Worm (Caenorhabditis elegans) whole organism, L2 larva: ENCODE measurements around the gene clec-85.

Experiments used
- C34F6.9 ChIP-seq: fragments of 150-350 bp; optimal IDR thresholded peaks from 2 replicates; lab custom pipeline; 2014; ENCODE audit warnings: missing biosample characterization, missing genetic modification characterization
- F13H6.1 ChIP-seq: sonication (generic microtip); optimal IDR thresholded peaks from 2 replicates; lab custom pipeline; 2016; ENCODE audit warnings: missing genetic modification characterization, missing compliant biosample characterization
- R02D3.7 ChIP-seq: fragments of 150-350 bp; optimal IDR thresholded peaks from 2 replicates; lab custom pipeline; 2014; ENCODE audit warnings: missing biosample characterization, missing genetic modification characterization
- Y55F3AM.14 ChIP-seq: fragments of 200-800 bp; sonication (Bioruptor generic); optimal IDR thresholded peaks from 2 replicates; lab custom pipeline; 2018; ENCODE audit warnings: mild to moderate bottlenecking, missing genetic modification characterization, missing compliant biosample characterization
- ama-1 ChIP-seq: fragments of 150-350 bp; optimal IDR thresholded peaks from 2 replicates; lab custom pipeline; 2018; ENCODE audit warnings: inconsistent platforms
- blmp-1 ChIP-seq: sonication (generic microtip); optimal IDR thresholded peaks from 2 replicates; lab custom pipeline; 2017; ENCODE audit warnings: missing genetic modification characterization, mild to moderate bottlenecking, missing compliant biosample characterization, antibody characterized with exemption, moderate library complexity; ENCODE audit not compliant: insufficient read depth
- ceh-16 ChIP-seq: fragments of 150-350 bp; optimal IDR thresholded peaks from 2 replicates; lab custom pipeline; 2014; ENCODE audit warnings: missing biosample characterization, missing genetic modification characterization
- crh-2 ChIP-seq: sonication (generic microtip); optimal IDR thresholded peaks from 2 replicates; lab custom pipeline; 2017; ENCODE audit warnings: missing biosample characterization, missing genetic modification characterization
- dmd-4 ChIP-seq: sonication (generic microtip); optimal IDR thresholded peaks from 2 replicates; lab custom pipeline; 2017; ENCODE audit warnings: missing biosample characterization, missing genetic modification characterization
- egl-27 ChIP-seq: sonication (generic microtip); optimal IDR thresholded peaks from 3 replicates; lab custom pipeline; 2017; ENCODE audit warnings: missing biosample characterization, missing genetic modification reagents, missing genetic modification characterization
- elt-1 ChIP-seq: fragments of 150-350 bp; optimal IDR thresholded peaks from 2 replicates; lab custom pipeline; 2014; ENCODE audit warnings: missing biosample characterization, missing genetic modification characterization
- elt-3 ChIP-seq: sonication (generic microtip); optimal IDR thresholded peaks from 2 replicates; lab custom pipeline; 2017; ENCODE audit warnings: missing biosample characterization, missing genetic modification characterization
- fos-1 ChIP-seq: fragments of 150-350 bp; optimal IDR thresholded peaks from 2 replicates; lab custom pipeline; 2014; ENCODE audit warnings: missing biosample characterization, missing genetic modification characterization
- gmeb-1 ChIP-seq: fragments of 150-350 bp; optimal IDR thresholded peaks from 2 replicates; lab custom pipeline; 2014; ENCODE audit warnings: missing biosample characterization, missing genetic modification characterization
- lin-11 ChIP-seq: fragments of 150-350 bp; sonication (generic microtip); optimal IDR thresholded peaks from 2 replicates; lab custom pipeline; 2014; ENCODE audit warnings: missing biosample characterization, missing genetic modification characterization, inconsistent platforms, mixed read lengths
- lin-13 ChIP-seq: fragments of 150-350 bp; optimal IDR thresholded peaks from 2 replicates; lab custom pipeline; 2014; ENCODE audit warnings: missing biosample characterization, missing genetic modification reagents, missing genetic modification characterization
- lin-39 ChIP-seq: fragments of 150-350 bp; optimal IDR thresholded peaks from 2 replicates; lab custom pipeline; 2014; ENCODE audit warnings: missing biosample characterization, missing genetic modification reagents, missing genetic modification characterization
- lsy-2 ChIP-seq, 2 experiments: fragments of 150-350 bp in 1 of 2; sonication (generic microtip) in 1 of 2; optimal IDR thresholded peaks; 2 replicates each; lab custom pipeline; 2014 to 2017; ENCODE audit warnings: missing biosample characterization in 2 of 2, missing genetic modification characterization in 2 of 2
- mab-5 ChIP-seq: fragments of 150-350 bp; optimal IDR thresholded peaks from 2 replicates; lab custom pipeline; 2014; ENCODE audit warnings: missing biosample characterization, missing genetic modification characterization
- mbf-1 ChIP-seq: sonication (generic microtip); optimal IDR thresholded peaks from 2 replicates; lab custom pipeline; 2017; ENCODE audit warnings: missing biosample characterization, missing genetic modification characterization
- mdl-1 ChIP-seq, 2 experiments: fragments of 150-350 bp in 1 of 2; sonication (generic microtip) in 1 of 2; optimal IDR thresholded peaks; 2 replicates each; lab custom pipeline; 2017; ENCODE audit warnings: missing biosample characterization in 2 of 2, missing genetic modification characterization in 2 of 2
- nhr-10 ChIP-seq: sonication (generic microtip); optimal IDR thresholded peaks from 2 replicates; lab custom pipeline; 2017; ENCODE audit warnings: missing biosample characterization, missing genetic modification characterization
- nhr-11 ChIP-seq: fragments of 150-350 bp; optimal IDR thresholded peaks from 2 replicates; lab custom pipeline; 2014; ENCODE audit warnings: missing biosample characterization, missing genetic modification characterization
- nhr-12 ChIP-seq: fragments of 150-350 bp; optimal IDR thresholded peaks from 2 replicates; lab custom pipeline; 2014; ENCODE audit warnings: missing biosample characterization, missing genetic modification characterization
- nhr-21 ChIP-seq: fragments of 150-350 bp; optimal IDR thresholded peaks from 2 replicates; lab custom pipeline; 2014; ENCODE audit warnings: missing biosample characterization, missing genetic modification characterization
- nhr-25 ChIP-seq: fragments of 150-350 bp; sonication (generic microtip); optimal IDR thresholded peaks from 3 replicates; lab custom pipeline; 2014; ENCODE audit warnings: missing biosample characterization, missing genetic modification characterization
- nhr-6 ChIP-seq: fragments of 150-350 bp; optimal IDR thresholded peaks from 2 replicates; lab custom pipeline; 2014; ENCODE audit warnings: missing biosample characterization, missing genetic modification characterization
- nhr-77 ChIP-seq: fragments of 150-350 bp; optimal IDR thresholded peaks from 2 replicates; lab custom pipeline; 2014; ENCODE audit warnings: missing biosample characterization, missing genetic modification characterization
- peb-1 ChIP-seq: fragments of 150-350 bp; optimal IDR thresholded peaks from 2 replicates; lab custom pipeline; 2014; ENCODE audit warnings: missing biosample characterization, missing genetic modification characterization
- skn-1 ChIP-seq: sonication (generic microtip); optimal IDR thresholded peaks from 2 replicates; lab custom pipeline; 2017; ENCODE audit warnings: missing biosample characterization, missing genetic modification characterization
- sma-3 ChIP-seq: sonication (generic microtip); optimal IDR thresholded peaks from 2 replicates; lab custom pipeline; 2016; ENCODE audit warnings: missing genetic modification reagents, missing genetic modification characterization, missing compliant biosample characterization
- sma-9 ChIP-seq, 2 experiments: fragments of 150-350 bp in 1 of 2; sonication (generic microtip) in 1 of 2; optimal IDR thresholded peaks; 2 replicates each; lab custom pipeline; 2014 to 2016; ENCODE audit warnings: missing genetic modification characterization in 2 of 2, mild to moderate bottlenecking in 1 of 2, missing biosample characterization in 1 of 2, missing compliant biosample characterization in 1 of 2, missing genetic modification reagents in 1 of 2, moderate library complexity in 1 of 2
- snpc-4 ChIP-seq: fragments of 150-350 bp; optimal IDR thresholded peaks from 2 replicates; lab custom pipeline; 2014; ENCODE audit warnings: missing biosample characterization, missing genetic modification characterization
- unc-39 ChIP-seq: fragments of 150-350 bp; optimal IDR thresholded peaks from 2 replicates; lab custom pipeline; 2014; ENCODE audit warnings: missing biosample characterization, missing genetic modification characterization
- unc-55 ChIP-seq: fragments of 150-350 bp; sonication (generic microtip); optimal IDR thresholded peaks from 3 replicates; lab custom pipeline; 2014; ENCODE audit warnings: missing biosample characterization, missing genetic modification reagents, missing genetic modification characterization
- unc-62 ChIP-seq: fragments of 150-350 bp; optimal IDR thresholded peaks from 2 replicates; lab custom pipeline; 2014; ENCODE audit warnings: missing biosample characterization, missing genetic modification reagents, missing genetic modification characterization
- ztf-1 ChIP-seq: fragments of 200-800 bp; sonication (Bioruptor generic); conservative IDR thresholded peaks from 2 replicates; pipeline ENCODE4 v1.3.6; 2022; ENCODE audit warnings: missing genetic modification characterization, missing compliant biosample characterization
- ztf-11 ChIP-seq: sonication (generic microtip); optimal IDR thresholded peaks from 2 replicates; lab custom pipeline; 2017; ENCODE audit warnings: missing biosample characterization, missing genetic modification characterization
- ztf-4 ChIP-seq: fragments of 150-350 bp; optimal IDR thresholded peaks from 2 replicates; lab custom pipeline; 2014; ENCODE audit warnings: missing biosample characterization, missing genetic modification characterization

Gene clec-85

ce11 chrIV:2805525-2805924 is 45.2 kb upstream of the clec-85 start, which contains the start of gene Y54G2A.45 (continued):
- TF ChIP-seq lin-39 (tag; lab: Kevin White, UChicago), result no peak
- peak; percentile 62 for TF ChIP-seq crh-2 (tag; lab: Kevin White, UChicago)
- TF ChIP-seq nhr-12, result no peak
- no peak for TF ChIP-seq nhr-21
- peak; percentile 23 for TF ChIP-seq F13H6.1 (tag; lab: Kevin White, UChicago)
- TF ChIP-seq unc-39, result no peak
- no peak for TF ChIP-seq egl-27 (tag; lab: Kevin White, UChicago)
- no peak for TF ChIP-seq mbf-1 (tag; lab: Kevin White, UChicago)
- TF ChIP-seq ztf-4 (tag; lab: Kevin White, UChicago), result no peak
- TF ChIP-seq elt-3 (tag; lab: Kevin White, UChicago), result no peak
- TF ChIP-seq ztf-1 (GFP tag; lab: Robert Waterston, UW), result no peak
- TF ChIP-seq unc-62 (GFP tag; lab: Kevin White, UChicago), result no peak
- TF ChIP-seq, all 48 proteins: peak for 12

DNA sequence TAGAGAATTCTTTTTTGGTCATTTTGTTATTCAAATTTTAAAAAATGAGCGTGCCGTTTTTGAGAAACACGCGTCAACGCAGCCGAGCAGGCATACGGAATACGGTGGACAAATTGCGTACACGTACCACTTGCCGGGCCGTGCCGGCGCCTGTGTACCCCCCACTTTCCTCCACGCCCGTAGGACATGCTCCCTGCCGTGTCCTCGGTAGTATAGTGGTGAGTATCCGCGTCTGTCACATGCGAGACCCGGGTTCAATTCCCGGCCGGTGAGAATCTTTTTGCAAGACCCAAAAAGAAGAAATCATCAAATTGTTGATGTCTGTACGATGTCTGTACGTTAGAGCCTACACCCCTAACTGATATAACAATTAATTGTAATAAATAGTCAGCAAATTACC is 42.5 kb upstream of the clec-85 start:
- TF ChIP-seq ztf-1 (GFP tag; lab: Robert Waterston, UW) (no peak), ztf-4 (tag; lab: Kevin White, UChicago) (no peak), elt-3 (tag; lab: Kevin White, UChicago) (no peak), sma-9 (GFP tag; optimal IDR thresholded peaks at IDR 0.05; lab: Kevin White, UChicago) (no peak), sma-9 (tag; optimal IDR thresholded peaks at IDR 0.05; lab: Kevin White, UChicago) (no peak), lsy-2 (tag; optimal IDR thresholded peaks at IDR 0.05; lab: Kevin White, UChicago) (no peak), snpc-4 (tag; lab: Kevin White, UChicago) (no peak), skn-1 (no peak), mdl-1 (tag; optimal IDR thresholded peaks at IDR 0.05; lab: Kevin White, UChicago) (no peak), ceh-16 (tag; lab: Kevin White, UChicago) (no peak), fos-1 (tag; lab: Kevin White, UChicago) (no peak), nhr-12 (no peak), lin-39 (tag; lab: Kevin White, UChicago) (no peak), lin-13 (GFP tag; lab: Kevin White, UChicago) (no peak), crh-2 (tag; lab: Kevin White, UChicago) (no peak)

ce11 chrIV:2809208-2809607 is 41.5 kb upstream of the clec-85 start, which contains the start of gene Y54G2A.76:
Gene Y54G2A.76 (plus strand): TSS chrIV:2809410.
- TF ChIP-seq Y55F3AM.14 (GFP tag; lab: Kevin White, UChicago) (no peak), elt-1 (tag; lab: Kevin White, UChicago) (no peak), mdl-1 (tag; optimal IDR thresholded peaks at IDR 0.05; lab: Kevin White, UChicago) (no peak), lin-39 (tag; lab: Kevin White, UChicago) (no peak), nhr-10 (no peak), R02D3.7 (no peak), ama-1 (lab: Kevin White, UChicago) (no peak), ztf-11 (tag; lab: Kevin White, UChicago) (no peak), C34F6.9 (tag; lab: Kevin White, UChicago) (no peak), peb-1 (tag; lab: Kevin White, UChicago) (no peak), nhr-11 (tag; lab: Kevin White, UChicago) (no peak), unc-62 (GFP tag; lab: Kevin White, UChicago) (no peak), gmeb-1 (tag; lab: Kevin White, UChicago) (no peak), mab-5 (tag; lab: Kevin White, UChicago) (no peak), F13H6.1 (tag; lab: Kevin White, UChicago) (no peak)

- no peak for TF ChIP-seq nhr-25 (tag; lab: Kevin White, UChicago)
- no peak for TF ChIP-seq egl-27 (tag; lab: Kevin White, UChicago)
- no peak for TF ChIP-seq blmp-1
- TF ChIP-seq Y55F3AM.14 (GFP tag; lab: Kevin White, UChicago), result no peak
- TF ChIP-seq skn-1, result no peak
- no peak for TF ChIP-seq ama-1 (lab: Kevin White, UChicago)
These were observed 33.6 kb upstream of the clec-85 start for ce11 chrIV:2817038-2817437.

DNA sequence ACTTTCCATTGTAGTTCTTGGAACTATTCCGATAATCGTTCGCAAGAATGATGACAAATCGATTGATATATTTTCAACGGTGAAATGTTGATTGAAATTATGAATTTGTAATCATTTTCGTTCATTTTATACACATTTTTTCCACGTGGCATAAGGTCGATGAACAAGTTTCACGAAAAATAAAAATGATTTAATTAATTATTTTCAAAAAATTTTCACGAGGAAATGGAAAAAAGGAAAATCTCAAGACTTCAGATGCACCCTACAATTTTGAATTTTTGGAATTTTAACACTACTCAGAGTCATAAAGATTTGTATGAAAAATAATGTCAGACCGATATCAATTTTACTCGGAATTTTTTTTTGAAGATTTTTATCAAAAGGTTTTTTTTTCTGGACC is 31.1 kb upstream of the clec-85 start, which contains the start of gene Y54G2A.13:
Gene Y54G2A.13 (minus strand): TSS at position 101 of the 400 bp plus-strand sequence.
- TF ChIP-seq nhr-6 (tag; lab: Kevin White, UChicago) (no peak), unc-55 (GFP tag; lab: Kevin White, UChicago) (no peak), elt-1 (tag; lab: Kevin White, UChicago) (no peak), lin-11 (tag; lab: Kevin White, UChicago) (no peak), Y55F3AM.14 (GFP tag; lab: Kevin White, UChicago) (no peak), snpc-4 (tag; lab: Kevin White, UChicago) (no peak), C34F6.9 (tag; lab: Kevin White, UChicago) (no peak), gmeb-1 (tag; lab: Kevin White, UChicago) (no peak), mab-5 (tag; lab: Kevin White, UChicago) (no peak), nhr-77 (tag; lab: Kevin White, UChicago) (no peak), lsy-2 (tag; optimal IDR thresholded peaks at IDR 0.05; lab: Kevin White, UChicago) (no peak), elt-3 (tag; lab: Kevin White, UChicago) (no peak), dmd-4 (no peak), nhr-11 (tag; lab: Kevin White, UChicago) (no peak), crh-2 (tag; lab: Kevin White, UChicago) (no peak), unc-39 (no peak), lin-39 (tag; lab: Kevin White, UChicago) (no peak), unc-62 (GFP tag; lab: Kevin White, UChicago) (no peak), R02D3.7 (no peak), sma-3 (GFP tag; lab: Kevin White, UChicago) (no peak)
